Fruit fly (Drosophila melanogaster) whole organism, wandering third instar larva: Measurements from ENCODE around the gene ChAT.

Experiments used
- Abd-B ChIP-seq: fragments of >200 bp; optimal IDR thresholded peaks from 2 replicates; lab custom pipeline; 2017; ENCODE audit warnings: missing biosample characterization, missing genetic modification characterization
- CG32264 ChIP-seq: fragments of 200-800 bp; sonication (Bioruptor generic); optimal IDR thresholded peaks from 2 replicates; lab custom pipeline; 2016; ENCODE audit warnings: missing biosample characterization, missing genetic modification characterization
- CG9705 ChIP-seq: fragments of 200-800 bp; sonication (Bioruptor generic); optimal IDR thresholded peaks from 2 replicates; lab custom pipeline; 2018; ENCODE audit warnings: missing biosample characterization, mild to moderate bottlenecking, missing genetic modification characterization
- CrebA ChIP-seq: fragments of 200-800 bp; sonication (Bioruptor generic); optimal IDR thresholded peaks from 2 replicates; lab custom pipeline; 2016; ENCODE audit warnings: missing biosample characterization, mild to moderate bottlenecking, missing genetic modification characterization, borderline replicate concordance
- Dfd ChIP-seq: fragments of >200 bp; optimal IDR thresholded peaks from 2 replicates; lab custom pipeline; 2017; ENCODE audit warnings: missing biosample characterization, missing genetic modification characterization
- Dif ChIP-seq: fragments of 200-275, 200-300 bp; sonication (Bioruptor generic); optimal IDR thresholded peaks from 2 replicates; lab custom pipeline; 2018; ENCODE audit warnings: missing biosample characterization, missing genetic modification characterization; ENCODE audit not compliant: partially characterized antibody
- GATAd ChIP-seq: sonication (Bioruptor generic); optimal IDR thresholded peaks from 2 replicates; lab custom pipeline; 2016; ENCODE audit warnings: missing biosample characterization, missing genetic modification characterization
- HLH106 ChIP-seq: fragments of 200-800 bp; optimal IDR thresholded peaks from 3 replicates; lab custom pipeline; 2019; ENCODE audit warnings: missing biosample characterization, mild to moderate bottlenecking, missing genetic modification characterization, moderate library complexity
- Hnf4 ChIP-seq: fragments of 200-800 bp; sonication (Bioruptor generic); optimal IDR thresholded peaks from 2 replicates; lab custom pipeline; 2016; ENCODE audit warnings: missing biosample characterization, mild to moderate bottlenecking, missing genetic modification characterization
- Hr83 ChIP-seq: fragments of 200-300 bp; sonication (Bioruptor generic); optimal IDR thresholded peaks from 2 replicates; lab custom pipeline; 2016; ENCODE audit warnings: missing biosample characterization, mild to moderate bottlenecking, missing genetic modification characterization, moderate library complexity; ENCODE audit not compliant: poor library complexity, severe bottlenecking
- Jra ChIP-seq: sonication (Bioruptor generic); optimal IDR thresholded peaks from 2 replicates; lab custom pipeline; 2016; ENCODE audit warnings: missing biosample characterization, missing genetic modification characterization
- Mio ChIP-seq: sonication (Bioruptor generic); optimal IDR thresholded peaks from 2 replicates; lab custom pipeline; 2016; ENCODE audit warnings: missing biosample characterization, missing genetic modification characterization
- Myc ChIP-seq: fragments of >200 bp; optimal IDR thresholded peaks from 2 replicates; lab custom pipeline; 2017
- N ChIP-seq: fragments of >200 bp; optimal IDR thresholded peaks from 2 replicates; lab custom pipeline; 2018; ENCODE audit warnings: missing biosample characterization, missing external identifiers, missing genetic modification characterization
- OdsH ChIP-seq: fragments of 200-800 bp; sonication (Bioruptor generic); optimal IDR thresholded peaks from 2 replicates; lab custom pipeline; 2016; ENCODE audit warnings: missing biosample characterization, mild to moderate bottlenecking, missing genetic modification characterization
- Rel ChIP-seq, 2 experiments: fragments of 200-800 bp; sonication (Bioruptor generic) in 1 of 2; optimal IDR thresholded peaks; 2 replicates in 1 of 2; 3 replicates in 1 of 2; lab custom pipeline; 2016 to 2019; ENCODE audit warnings: mild to moderate bottlenecking in 2 of 2, missing biosample characterization in 2 of 2, missing genetic modification characterization in 2 of 2, moderate library complexity in 1 of 2
- Sp1 ChIP-seq: fragments of 200-800 bp; sonication (Bioruptor generic); optimal IDR thresholded peaks from 3 replicates; lab custom pipeline; 2019; ENCODE audit warnings: missing biosample characterization, mild to moderate bottlenecking, missing genetic modification characterization, moderate library complexity
- br ChIP-seq: fragments of 200-800 bp; sonication (Bioruptor generic); optimal IDR thresholded peaks from 2 replicates; lab custom pipeline; 2016; ENCODE audit warnings: missing biosample characterization, missing genetic modification characterization
- brk ChIP-seq: fragments of 200-800 bp; sonication (Bioruptor generic); optimal IDR thresholded peaks from 2 replicates; lab custom pipeline; 2016; ENCODE audit warnings: missing biosample characterization, mild to moderate bottlenecking, missing genetic modification characterization
- dl ChIP-seq, 2 experiments: fragments of 175-275, 200-275 bp in 1 of 2; fragments of 200-275 bp in 1 of 2; sonication (Bioruptor generic); optimal IDR thresholded peaks; lab custom pipeline; 2018; ENCODE audit warnings: mild to moderate bottlenecking in 2 of 2, missing biosample characterization in 2 of 2, missing genetic modification characterization in 2 of 2, moderate library complexity in 2 of 2; ENCODE audit not compliant: partially characterized antibody in 2 of 2, insufficient read depth in 1 of 2
- dsf ChIP-seq: sonication (Bioruptor generic); optimal IDR thresholded peaks from 2 replicates; lab custom pipeline; 2016; ENCODE audit warnings: missing biosample characterization, missing genetic modification characterization, borderline replicate concordance
- ey ChIP-seq: fragments of 200-800 bp; sonication (Bioruptor generic); optimal IDR thresholded peaks from 2 replicates; lab custom pipeline; 2016; ENCODE audit warnings: missing biosample characterization, missing genetic modification characterization
- foxo ChIP-seq, 2 experiments: fragments of 200-800 bp; sonication (Bioruptor generic); optimal IDR thresholded peaks; 2 replicates in 1 of 2; 3 replicates in 1 of 2; lab custom pipeline; 2016 to 2017; ENCODE audit warnings: missing biosample characterization in 2 of 2, missing genetic modification characterization in 2 of 2
- fru ChIP-seq: fragments of 200-800 bp; sonication (Bioruptor generic); optimal IDR thresholded peaks from 3 replicates; lab custom pipeline; 2016; ENCODE audit warnings: missing biosample characterization, mild to moderate bottlenecking, missing genetic modification characterization
- h ChIP-seq: fragments of 200-800 bp; sonication (Bioruptor generic); optimal IDR thresholded peaks from 3 replicates; lab custom pipeline; 2016; ENCODE audit warnings: missing biosample characterization, mild to moderate bottlenecking, missing genetic modification characterization
- jim ChIP-seq: fragments of 175-275, 200-325 bp; sonication (Bioruptor generic); optimal IDR thresholded peaks from 2 replicates; lab custom pipeline; 2016; ENCODE audit warnings: missing biosample characterization, mild to moderate bottlenecking, missing genetic modification characterization
- lola ChIP-seq: fragments of >200 bp; optimal IDR thresholded peaks from 2 replicates; lab custom pipeline; 2017; ENCODE audit warnings: missing biosample characterization, missing genetic modification characterization
- rgr ChIP-seq: fragments of 200-800 bp; sonication (Bioruptor generic); optimal IDR thresholded peaks from 3 replicates; lab custom pipeline; 2016; ENCODE audit warnings: missing biosample characterization, mild to moderate bottlenecking, missing genetic modification characterization
- sage ChIP-seq: fragments of 200-800 bp; sonication (Bioruptor generic); optimal IDR thresholded peaks from 2 replicates; lab custom pipeline; 2016; ENCODE audit warnings: missing biosample characterization, mild to moderate bottlenecking, missing genetic modification characterization
- sv ChIP-seq: fragments of 200-800 bp; sonication (Bioruptor generic); optimal IDR thresholded peaks from 3 replicates; lab custom pipeline; 2016; ENCODE audit warnings: missing biosample characterization, missing genetic modification characterization
- tai ChIP-seq: sonication (Bioruptor generic); optimal IDR thresholded peaks from 2 replicates; lab custom pipeline; 2016; ENCODE audit warnings: missing biosample characterization, missing genetic modification characterization
- usp ChIP-seq: fragments of >200 bp; optimal IDR thresholded peaks from 2 replicates; lab custom pipeline; 2017; ENCODE audit warnings: missing biosample characterization, missing genetic modification characterization
- woc ChIP-seq: sonication (Bioruptor generic); optimal IDR thresholded peaks from 2 replicates; lab custom pipeline; 2016; ENCODE audit warnings: missing biosample characterization, mild to moderate bottlenecking, missing genetic modification characterization

Gene ChAT

DNA sequence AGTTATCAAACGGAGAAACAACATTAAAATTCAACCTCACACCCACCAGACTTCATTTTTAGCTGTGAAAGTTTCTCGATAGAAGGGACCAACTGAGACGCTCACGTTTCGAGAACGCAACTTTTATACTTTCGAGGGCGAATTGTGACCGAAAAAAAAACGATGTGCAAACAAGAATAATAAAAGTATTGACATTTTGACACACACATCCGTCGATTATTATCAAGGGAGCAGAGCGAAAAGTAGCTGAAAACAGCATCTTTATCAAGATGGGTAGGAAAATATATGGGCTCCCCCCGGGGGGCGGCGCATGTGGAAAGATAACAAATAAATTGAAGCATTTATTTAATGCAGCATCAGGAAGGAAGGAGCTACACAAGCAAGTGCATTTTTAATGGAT is 11.7 kb upstream of the ChAT start, which contains the start of gene CG14300:
TSS of gene CG14300 (minus strand) at position 101 of the 400 bp plus-strand sequence.
- TF ChIP-seq Abd-B: no peak
- no peak for TF ChIP-seq Hnf4
- no peak for TF ChIP-seq Dif (GFP tag; lab: Kevin White, UChicago)
- no peak for TF ChIP-seq sv
- no peak for TF ChIP-seq br
- TF ChIP-seq OdsH (GFP tag; lab: Kevin White, UChicago): no peak
- no peak for TF ChIP-seq Dfd (GFP tag; lab: Kevin White, UChicago)
- no peak for TF ChIP-seq HLH106
- TF ChIP-seq tai (GFP tag; lab: Kevin White, UChicago): no peak
- TF ChIP-seq N (GFP tag; lab: Kevin White, UChicago): no peak
- no peak for TF ChIP-seq woc (GFP tag; lab: Kevin White, UChicago)
- no peak for TF ChIP-seq Sp1
- no peak for TF ChIP-seq ey (GFP tag; lab: Kevin White, UChicago)
- TF ChIP-seq CrebA (GFP tag; lab: Kevin White, UChicago): no peak
- TF ChIP-seq dsf (GFP tag; lab: Kevin White, UChicago): no peak
- no peak for TF ChIP-seq Jra (GFP tag; lab: Kevin White, UChicago)

DNA sequence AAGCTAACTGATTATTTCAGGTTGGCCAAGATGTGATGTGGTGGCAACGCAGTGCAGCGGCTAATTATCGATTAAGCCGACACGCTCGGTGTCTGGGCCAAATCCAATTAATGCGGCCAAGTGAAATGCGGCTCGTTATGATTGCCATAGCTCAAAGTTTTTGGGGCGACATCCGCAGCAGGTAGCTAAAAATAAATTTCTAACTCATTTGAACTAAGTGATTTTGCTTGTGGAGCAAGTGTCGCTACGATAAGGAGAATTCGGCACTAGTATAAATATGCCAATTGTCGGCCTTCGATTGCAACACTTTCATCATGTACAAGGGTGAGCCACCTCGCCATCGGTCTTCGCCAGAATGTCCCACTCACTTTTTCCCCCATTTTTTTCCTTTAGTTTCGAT is 10.3 kb upstream of the ChAT start, which contains the start of gene CG34282:
TSS of gene CG34282 (plus strand) at position 301 of the 400 bp plus-strand sequence.
- TF ChIP-seq brk (GFP tag; lab: Kevin White, UChicago) (no peak), OdsH (GFP tag; lab: Kevin White, UChicago) (no peak), Rel (GFP tag; optimal IDR thresholded peaks at IDR 0.05; lab: Kevin White, UChicago) (no peak), Rel (tag; optimal IDR thresholded peaks at IDR 0.05; lab: Kevin White, UChicago) (no peak), jim (GFP tag; lab: Kevin White, UChicago) (no peak), CG9705 (GFP tag; lab: Kevin White, UChicago) (no peak), CrebA (GFP tag; lab: Kevin White, UChicago) (no peak), lola (GFP tag; lab: Kevin White, UChicago) (no peak), Mio (GFP tag; lab: Kevin White, UChicago) (no peak), CG32264 (GFP tag; lab: Kevin White, UChicago) (no peak), ey (GFP tag; lab: Kevin White, UChicago) (no peak)

DNA sequence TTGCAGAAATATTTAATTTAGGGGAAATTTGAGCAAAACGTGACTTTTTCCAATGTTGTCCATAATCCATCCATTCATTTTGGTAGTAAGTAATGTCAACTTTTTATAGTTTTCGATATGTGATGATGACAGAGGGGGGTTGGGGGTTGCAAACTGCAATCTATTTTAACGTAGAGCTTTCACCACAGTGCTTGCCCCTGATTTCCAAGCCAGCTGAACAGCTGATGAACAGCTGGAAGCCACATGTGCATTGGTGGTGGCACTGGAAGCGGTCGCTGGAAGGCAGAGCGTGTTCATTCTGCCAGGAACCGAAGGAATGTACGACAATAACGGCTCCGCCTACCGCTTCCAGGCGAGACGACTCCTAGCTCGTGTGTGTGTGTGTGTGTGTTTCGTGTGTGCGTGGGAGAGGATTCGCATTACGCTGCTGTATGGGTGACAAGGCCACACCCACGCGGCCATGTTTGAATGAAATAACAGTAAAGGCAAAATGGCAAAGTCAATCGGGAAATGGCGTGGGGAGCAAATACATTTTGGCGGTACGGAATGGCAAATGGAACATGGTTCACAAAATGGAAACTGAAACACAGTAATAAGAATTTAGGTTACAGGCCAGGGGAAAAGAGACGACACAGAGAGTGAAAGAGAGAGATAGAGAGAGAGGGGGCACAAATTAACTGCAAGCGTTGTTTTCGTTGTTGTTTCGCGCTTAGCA is 6.3 kb upstream of the ChAT start:
- no peak for TF ChIP-seq tai (GFP tag; lab: Kevin White, UChicago)
- no peak for TF ChIP-seq Hr83 (GFP tag; lab: Kevin White, UChicago)
- no peak for TF ChIP-seq Rel (GFP tag; optimal IDR thresholded peaks at IDR 0.05; lab: Kevin White, UChicago)
- TF ChIP-seq Rel (tag; optimal IDR thresholded peaks at IDR 0.05; lab: Kevin White, UChicago): no peak

DNA sequence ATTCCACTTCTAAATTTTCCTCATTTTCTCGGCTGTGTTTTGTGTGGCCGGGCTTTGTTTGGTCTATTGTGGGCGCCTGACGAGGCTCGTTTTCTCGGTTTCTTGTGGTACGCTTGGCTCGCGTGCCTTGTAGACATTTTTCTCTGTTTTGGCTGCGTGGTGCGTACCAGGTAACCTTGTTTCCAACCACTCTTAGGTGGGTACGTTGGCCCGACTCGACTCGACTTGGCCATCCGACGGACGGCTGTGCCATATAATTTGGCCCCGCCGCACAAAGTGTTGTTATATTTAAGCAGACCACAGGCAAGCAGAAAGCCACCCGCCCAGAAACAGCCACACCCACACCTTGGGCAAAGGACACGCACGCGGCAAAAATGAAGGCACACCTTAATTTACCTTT is 1.8 kb upstream of the ChAT start:
- TF ChIP-seq rgr (GFP tag; lab: Kevin White, UChicago): no peak
- no peak for TF ChIP-seq dl (GFP tag; optimal IDR thresholded peaks at IDR 0.05; lab: Kevin White, UChicago; ENCODE audit: insufficient read depth in 1 of 2, partially characterized antibody in 2 of 2)
- no peak for TF ChIP-seq Dfd (GFP tag; lab: Kevin White, UChicago)
- TF ChIP-seq N (GFP tag; lab: Kevin White, UChicago): no peak
- no peak for TF ChIP-seq CrebA (GFP tag; lab: Kevin White, UChicago)
- TF ChIP-seq lola (GFP tag; lab: Kevin White, UChicago): no peak
- no peak for TF ChIP-seq woc (GFP tag; lab: Kevin White, UChicago)
- TF ChIP-seq brk (GFP tag; lab: Kevin White, UChicago): no peak

DNA sequence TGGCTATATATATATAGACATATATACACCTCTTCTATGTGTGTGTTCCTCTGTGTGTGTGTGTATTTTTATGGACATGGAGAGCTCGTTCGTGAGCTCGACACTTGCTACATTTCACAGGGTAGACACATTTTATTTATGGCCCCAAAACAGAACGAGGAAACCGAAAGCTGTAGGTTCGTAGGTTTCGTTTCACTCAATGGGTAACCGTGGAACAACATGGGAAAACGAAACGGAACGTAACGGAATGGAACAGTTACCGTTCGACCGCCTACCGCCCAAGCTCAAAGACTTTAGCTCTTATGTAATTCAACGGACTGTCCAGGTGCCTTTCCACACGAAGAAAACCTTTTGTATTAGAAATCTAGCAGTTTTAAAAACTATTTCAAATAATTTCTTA is 988 bp downstream of the ChAT start:
- TF ChIP-seq brk (GFP tag; lab: Kevin White, UChicago) (no peak), ey (GFP tag; lab: Kevin White, UChicago) (no peak), h (GFP tag; lab: Kevin White, UChicago) (no peak), Myc (lab: Kevin White, UChicago) (no peak), dsf (GFP tag; lab: Kevin White, UChicago) (no peak), GATAd (GFP tag; lab: Kevin White, UChicago) (no peak), Jra (GFP tag; lab: Kevin White, UChicago) (no peak), usp (GFP tag; lab: Kevin White, UChicago) (no peak), sage (GFP tag; lab: Kevin White, UChicago) (no peak), Rel (GFP tag; optimal IDR thresholded peaks at IDR 0.05; lab: Kevin White, UChicago) (no peak), Rel (tag; optimal IDR thresholded peaks at IDR 0.05; lab: Kevin White, UChicago) (no peak), foxo (GFP tag; optimal IDR thresholded peaks at IDR 0.05; lab: Kevin White, UChicago) (no peak), Hr83 (GFP tag; lab: Kevin White, UChicago) (no peak), Mio (GFP tag; lab: Kevin White, UChicago) (no peak), Dif (GFP tag; lab: Kevin White, UChicago) (no peak), fru (no peak), woc (GFP tag; lab: Kevin White, UChicago) (no peak), CG32264 (GFP tag; lab: Kevin White, UChicago) (no peak)
